Fruit fly (Drosophila melanogaster) whole organism, prepupa: ENCODE data around the gene Cpr65Av.

Experiments used
- Blimp-1 ChIP-seq: fragments of 200-800 bp; sonication (Bioruptor generic); optimal IDR thresholded peaks from 3 replicates; lab custom pipeline; 2017; ENCODE audit warnings: missing biosample characterization, missing genetic modification characterization, mild to moderate bottlenecking, moderate library complexity, missing genetic modification reagents
- CG10631 ChIP-seq: fragments of 200-800 bp; sonication (Bioruptor generic); optimal IDR thresholded peaks from 2 replicates; lab custom pipeline; 2016; ENCODE audit warnings: missing biosample characterization, missing genetic modification characterization
- CG11294 ChIP-seq: fragments of 200-800 bp; sonication (Bioruptor generic); IDR thresholded peaks from 2 replicates; pipeline ENCODE4 v1.3.6; 2022; ENCODE audit warnings: missing biosample characterization, missing genetic modification characterization
- CG11762 ChIP-seq: fragments of 200-800 bp; sonication (Bioruptor generic); optimal IDR thresholded peaks from 3 replicates; lab custom pipeline; 2016; ENCODE audit warnings: missing biosample characterization, missing genetic modification characterization; ENCODE audit not compliant: insufficient read depth
- CG11902 ChIP-seq: fragments of 200-800 bp; sonication (Bioruptor generic); optimal IDR thresholded peaks from 3 replicates; lab custom pipeline; 2016; ENCODE audit warnings: missing biosample characterization, missing genetic modification characterization
- CG15336 ChIP-seq: fragments of 200-800 bp; sonication (Bioruptor generic); IDR thresholded peaks from 2 replicates; pipeline ENCODE4 v1.3.6; 2022; ENCODE audit warnings: missing biosample characterization, missing genetic modification characterization
- CG16779 ChIP-seq: fragments of 200-800 bp; sonication (Bioruptor generic); optimal IDR thresholded peaks from 3 replicates; lab custom pipeline; 2017; ENCODE audit warnings: missing biosample characterization, mild to moderate bottlenecking, missing genetic modification characterization
- CG31627 ChIP-seq: fragments of 200-800 bp; sonication (Bioruptor generic); optimal IDR thresholded peaks from 3 replicates; lab custom pipeline; 2016; ENCODE audit warnings: missing biosample characterization, missing genetic modification characterization
- CG32006 ChIP-seq: fragments of 200-800 bp; sonication (Bioruptor generic); optimal IDR thresholded peaks from 3 replicates; lab custom pipeline; 2017; ENCODE audit warnings: missing biosample characterization, mild to moderate bottlenecking, missing genetic modification characterization
- CG34406 ChIP-seq: fragments of 200-800 bp; sonication (Bioruptor generic); optimal IDR thresholded peaks from 3 replicates; lab custom pipeline; 2016; ENCODE audit warnings: missing biosample characterization, missing genetic modification characterization
- CG3919 ChIP-seq: fragments of 200-800 bp; sonication (Bioruptor generic); optimal IDR thresholded peaks from 3 replicates; lab custom pipeline; 2016; ENCODE audit warnings: missing biosample characterization, missing genetic modification characterization
- CG4318 ChIP-seq: fragments of 200-800 bp; sonication (Bioruptor generic); optimal IDR thresholded peaks from 3 replicates; lab custom pipeline; 2017; ENCODE audit warnings: missing biosample characterization, mild to moderate bottlenecking, missing genetic modification characterization
- CG6792 ChIP-seq: fragments of 200-800 bp; sonication (Bioruptor generic); optimal IDR thresholded peaks from 3 replicates; lab custom pipeline; 2016; ENCODE audit warnings: missing biosample characterization, missing genetic modification characterization
- CG6808 ChIP-seq: fragments of 200-800 bp; sonication (Bioruptor generic); optimal IDR thresholded peaks from 3 replicates; lab custom pipeline; 2017; ENCODE audit warnings: missing biosample characterization, missing genetic modification characterization, mild to moderate bottlenecking, moderate library complexity, missing genetic modification reagents
- CG6854 ChIP-seq: fragments of 200-800 bp; sonication (Bioruptor generic); optimal IDR thresholded peaks from 2 replicates; lab custom pipeline; 2017; ENCODE audit warnings: missing biosample characterization, mild to moderate bottlenecking, missing genetic modification characterization
- CG8319 ChIP-seq: fragments of 200-800 bp; sonication (Bioruptor generic); optimal IDR thresholded peaks from 3 replicates; lab custom pipeline; 2016; ENCODE audit warnings: missing biosample characterization, missing genetic modification characterization
- CG8632 ChIP-seq: fragments of 200-800 bp; sonication (Bioruptor generic); optimal IDR thresholded peaks from 3 replicates; lab custom pipeline; 2016; ENCODE audit warnings: missing biosample characterization, missing genetic modification characterization
- CG9139 ChIP-seq: fragments of 200-800 bp; sonication (Bioruptor generic); optimal IDR thresholded peaks from 3 replicates; lab custom pipeline; 2017; ENCODE audit warnings: missing biosample characterization, mild to moderate bottlenecking, missing genetic modification characterization
- Eip78C ChIP-seq: fragments of 200-800 bp; sonication (Bioruptor generic); peaks from one replicate; lab custom pipeline; 2016; ENCODE audit warnings: missing biosample characterization, missing genetic modification characterization
- Ets21C ChIP-seq: fragments of 200-800 bp; sonication (Bioruptor generic); optimal IDR thresholded peaks from 3 replicates; lab custom pipeline; 2016; ENCODE audit warnings: missing biosample characterization, missing genetic modification characterization
- Ets96B ChIP-seq: fragments of 200-800 bp; optimal IDR thresholded peaks from 2 replicates; lab custom pipeline; 2019; ENCODE audit warnings: missing biosample characterization, mild to moderate bottlenecking, missing genetic modification characterization, moderate library complexity
- Hr38 ChIP-seq: sonication (Bioruptor generic); optimal IDR thresholded peaks from 2 replicates; lab custom pipeline; 2016; ENCODE audit warnings: missing biosample characterization, missing genetic modification characterization
- Hr39 ChIP-seq: fragments of 200-800 bp; sonication (Bioruptor generic); optimal IDR thresholded peaks from 2 replicates; lab custom pipeline; 2016; ENCODE audit warnings: missing biosample characterization, missing genetic modification characterization
- Hr4 ChIP-seq: fragments of 200-800 bp; sonication (Bioruptor generic); optimal IDR thresholded peaks from 3 replicates; lab custom pipeline; 2016; ENCODE audit warnings: missing biosample characterization, missing genetic modification characterization
- Met ChIP-seq: fragments of 200-800 bp; sonication (Bioruptor generic); optimal IDR thresholded peaks from 3 replicates; lab custom pipeline; 2016; ENCODE audit warnings: missing biosample characterization, missing genetic modification characterization
- OdsH ChIP-seq: fragments of 200-800 bp; sonication (Bioruptor generic); optimal IDR thresholded peaks from 3 replicates; lab custom pipeline; 2016; ENCODE audit warnings: missing biosample characterization, missing genetic modification characterization
- Smox ChIP-seq: fragments of 200-800 bp; sonication (Bioruptor generic); optimal IDR thresholded peaks from 3 replicates; lab custom pipeline; 2016; ENCODE audit warnings: missing biosample characterization, missing genetic modification characterization
- Sox102F ChIP-seq: fragments of 200-800 bp; sonication (Bioruptor generic); optimal IDR thresholded peaks from 2 replicates; lab custom pipeline; 2016; ENCODE audit warnings: missing biosample characterization, mild to moderate bottlenecking, missing genetic modification characterization
- Sox15 ChIP-seq: fragments of 200-800 bp; sonication (Bioruptor generic); optimal IDR thresholded peaks from 3 replicates; lab custom pipeline; 2016; ENCODE audit warnings: missing biosample characterization, missing genetic modification characterization
- acj6 ChIP-seq: fragments of 200-800 bp; sonication (Bioruptor generic); optimal IDR thresholded peaks from 3 replicates; lab custom pipeline; 2016; ENCODE audit warnings: missing biosample characterization, missing genetic modification characterization
- dac ChIP-seq: fragments of 200-800 bp; sonication (Bioruptor generic); optimal IDR thresholded peaks from 2 replicates; lab custom pipeline; 2017; ENCODE audit warnings: missing biosample characterization, mild to moderate bottlenecking, missing genetic modification characterization
- dsx ChIP-seq: fragments of 200-800 bp; optimal IDR thresholded peaks from 3 replicates; lab custom pipeline; 2019; ENCODE audit warnings: missing biosample characterization, mild to moderate bottlenecking, missing genetic modification characterization, moderate library complexity; ENCODE audit not compliant: poor library complexity, severe bottlenecking
- eg ChIP-seq: fragments of 200-800 bp; sonication (Bioruptor generic); IDR thresholded peaks from 3 replicates; pipeline ENCODE4 v1.3.6; 2022; ENCODE audit warnings: missing biosample characterization, missing genetic modification characterization
- net ChIP-seq: fragments of 200-800 bp; sonication (Bioruptor generic); optimal IDR thresholded peaks from 3 replicates; lab custom pipeline; 2016; ENCODE audit warnings: missing biosample characterization, missing genetic modification characterization
- pdm3 ChIP-seq: fragments of 200-800 bp; sonication (Bioruptor generic); optimal IDR thresholded peaks from 3 replicates; lab custom pipeline; 2016; ENCODE audit warnings: missing biosample characterization, missing genetic modification characterization
- ss ChIP-seq, 2 experiments: fragments of 200-800 bp; sonication (Bioruptor generic); optimal IDR thresholded peaks; 2 replicates in 1 of 2; 3 replicates in 1 of 2; lab custom pipeline; 2017 to 2018; ENCODE audit warnings: mild to moderate bottlenecking in 2 of 2, missing biosample characterization in 2 of 2, missing genetic modification characterization in 2 of 2, moderate library complexity in 1 of 2
- topi ChIP-seq: fragments of 200-800 bp; sonication (Bioruptor generic); optimal IDR thresholded peaks from 3 replicates; lab custom pipeline; 2016; ENCODE audit warnings: missing biosample characterization, missing genetic modification characterization
- vri ChIP-seq: fragments of 200-800 bp; sonication (Bioruptor generic); optimal IDR thresholded peaks from 3 replicates; lab custom pipeline; 2016; ENCODE audit warnings: missing biosample characterization, mild to moderate bottlenecking, missing genetic modification characterization

Gene Cpr65Av

DNA sequence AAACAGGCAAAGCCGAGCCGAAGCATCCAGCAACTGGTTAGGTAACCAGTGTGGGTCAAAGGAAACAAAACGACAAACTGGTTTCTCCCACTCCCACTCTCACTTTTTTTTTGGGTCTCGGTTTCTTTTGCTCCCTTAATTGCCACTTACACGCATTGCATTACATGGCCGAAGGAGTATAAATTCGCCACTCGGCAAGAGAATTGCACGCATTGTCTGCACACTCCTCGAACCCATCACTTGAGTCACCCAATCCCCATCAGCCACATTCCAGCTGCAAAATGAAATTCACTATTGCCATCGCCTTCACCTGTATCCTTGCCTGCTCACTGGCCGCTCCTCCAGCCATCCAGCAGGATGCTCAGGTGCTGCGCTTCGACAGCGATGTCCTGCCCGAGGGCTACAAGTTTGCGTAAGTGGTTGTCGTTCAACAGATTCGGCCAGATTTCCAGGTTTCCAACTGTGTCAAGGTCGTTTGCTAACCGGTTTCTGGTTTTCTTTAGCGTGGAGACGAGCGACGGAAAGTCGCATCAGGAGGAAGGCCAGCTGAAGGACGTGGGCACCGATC is 3.5 kb upstream of the Cpr65Av start, which contains the start of gene Lcp65Ad:
Lcp65Ad (plus strand) TSS at position 208 of the 568 bp plus-strand sequence.
- peak; percentile 31 to 63 for TF ChIP-seq ss (GFP tag; optimal IDR thresholded peaks at IDR 0.05; lab: Kevin White, UChicago)
- peak; percentile 84 for TF ChIP-seq Blimp-1
- no peak for TF ChIP-seq topi (GFP tag; lab: Kevin White, UChicago)
- TF ChIP-seq CG6808: peak; percentile 14
- no peak for TF ChIP-seq CG10631 (GFP tag; lab: Kevin White, UChicago)
- TF ChIP-seq Eip78C (GFP tag; lab: Kevin White, UChicago): peak; percentile 58

DNA sequence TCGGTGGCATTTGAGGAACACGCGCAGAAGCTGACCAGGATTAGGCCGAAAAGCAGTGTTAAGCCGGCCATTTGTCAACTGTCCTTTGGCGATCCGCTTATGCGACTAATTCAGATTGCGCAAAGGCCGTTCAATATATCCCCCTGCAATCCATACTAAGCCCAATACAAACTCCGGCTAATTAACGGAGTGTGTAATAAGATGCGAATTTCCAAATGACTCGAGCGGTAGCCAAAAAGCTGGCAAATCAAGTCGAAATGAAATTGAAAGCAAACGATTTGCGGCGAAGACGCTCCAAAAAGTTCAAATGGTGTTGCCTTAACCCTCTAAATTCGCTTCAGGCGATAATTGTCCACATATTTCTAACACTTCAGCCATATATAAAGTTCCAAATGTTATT is 2.5 kb upstream of the Cpr65Av start, which contains the start of gene Cpr65Aw:
Cpr65Aw (minus strand) TSS at position 101 of the 400 bp plus-strand sequence.
- TF ChIP-seq topi (GFP tag; lab: Kevin White, UChicago): no peak
- no peak for TF ChIP-seq CG3919 (GFP tag; lab: Kevin White, UChicago)
- TF ChIP-seq Sox15 (GFP tag; lab: Kevin White, UChicago): no peak
- no peak for TF ChIP-seq CG11762 (GFP tag; lab: Kevin White, UChicago)
- TF ChIP-seq CG31627 (GFP tag; lab: Kevin White, UChicago): no peak
- TF ChIP-seq pdm3 (GFP tag; lab: Kevin White, UChicago): no peak
- TF ChIP-seq Hr39: no peak
- TF ChIP-seq OdsH: no peak
- TF ChIP-seq CG16779 (tag; lab: Kevin White, UChicago): no peak
- TF ChIP-seq Ets96B (tag; lab: Kevin White, UChicago): no peak
- no peak for TF ChIP-seq CG8319 (GFP tag; lab: Kevin White, UChicago)
- TF ChIP-seq CG6854 (GFP tag; lab: Kevin White, UChicago): no peak
- TF ChIP-seq CG34406 (GFP tag; lab: Kevin White, UChicago): no peak
- TF ChIP-seq CG32006 (GFP tag; lab: Kevin White, UChicago): no peak
- no peak for TF ChIP-seq net
- TF ChIP-seq dac (GFP tag; lab: Kevin White, UChicago): no peak
- TF ChIP-seq CG8632: no peak
- TF ChIP-seq Smox: no peak
- TF ChIP-seq CG6808: no peak
- TF ChIP-seq Sox102F (GFP tag; lab: Kevin White, UChicago): no peak

DNA sequence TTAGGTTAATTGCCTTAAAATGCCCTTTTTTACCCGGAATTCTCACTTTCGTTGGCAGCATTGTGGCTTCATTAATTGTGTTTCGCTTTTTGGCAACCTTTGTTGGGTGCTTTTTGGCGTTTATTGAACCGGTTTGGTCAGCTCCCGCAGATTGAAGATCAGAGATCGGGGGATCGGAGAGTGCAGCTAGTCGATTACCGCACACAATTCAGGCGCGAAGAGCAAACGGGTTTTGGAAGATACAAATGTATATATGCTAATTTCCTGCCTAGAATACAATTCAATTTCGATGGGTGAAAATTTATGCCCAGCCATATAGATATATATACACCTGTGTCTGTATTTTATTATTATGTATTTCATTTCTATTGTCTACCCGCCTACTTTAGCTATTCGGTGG is 1.8 kb upstream of the Cpr65Av start:
- TF ChIP-seq vri (GFP tag; lab: Kevin White, UChicago) (peak; percentile 90), CG4318 (no peak), Blimp-1 (peak; percentile 92)

DNA sequence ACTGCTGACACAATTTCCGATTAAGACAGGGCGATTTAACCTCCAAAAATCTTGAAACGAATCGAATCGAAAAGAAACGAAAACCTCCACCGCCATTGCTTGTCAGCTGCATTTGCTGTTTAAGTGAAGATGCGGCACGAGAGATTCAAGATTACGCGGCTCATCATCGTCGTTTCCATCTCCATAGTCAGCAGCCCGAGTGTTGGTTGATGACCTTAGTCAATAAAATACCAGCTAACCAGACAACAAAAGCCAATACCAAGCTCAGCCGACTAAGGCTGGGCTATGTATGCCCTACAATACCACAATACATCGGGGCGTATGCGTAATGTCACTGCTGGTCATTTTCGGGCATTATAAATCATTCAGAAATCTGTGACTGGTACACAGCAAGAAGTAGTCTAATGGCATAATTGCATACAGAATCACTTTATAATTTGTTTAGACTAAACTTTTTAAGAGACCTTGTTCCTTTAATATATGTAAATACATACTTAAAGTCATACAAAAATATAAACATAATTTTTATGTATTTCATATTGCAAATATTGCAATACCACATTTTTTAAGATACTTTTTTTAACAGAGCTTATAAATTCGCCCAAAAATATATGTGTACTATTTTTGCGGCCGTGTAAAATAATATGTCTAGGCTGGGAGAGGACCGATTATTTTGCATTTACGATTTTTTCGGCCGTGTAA is 1.1 kb upstream of the Cpr65Av start:
- TF ChIP-seq acj6 (GFP tag; lab: Kevin White, UChicago): peak; percentile 3
- TF ChIP-seq CG6854 (GFP tag; lab: Kevin White, UChicago): no peak
- no peak for TF ChIP-seq Ets21C
- TF ChIP-seq CG8632: peak; percentile 21
- no peak for TF ChIP-seq Blimp-1
- TF ChIP-seq Eip78C (GFP tag; lab: Kevin White, UChicago): peak; percentile 76
- no peak for TF ChIP-seq Hr38 (GFP tag; lab: Kevin White, UChicago)
- TF ChIP-seq pdm3 (GFP tag; lab: Kevin White, UChicago): no peak
- no peak for TF ChIP-seq CG11902 (GFP tag; lab: Kevin White, UChicago)
- TF ChIP-seq CG9139 (GFP tag; lab: Kevin White, UChicago): no peak
- peak; percentile 29 for TF ChIP-seq CG34406 (GFP tag; lab: Kevin White, UChicago)
- TF ChIP-seq Hr4 (GFP tag; lab: Kevin White, UChicago): no peak
- no peak for TF ChIP-seq ss (GFP tag; optimal IDR thresholded peaks at IDR 0.05; lab: Kevin White, UChicago)
- no peak for TF ChIP-seq topi (GFP tag; lab: Kevin White, UChicago)
- TF ChIP-seq CG6792 (GFP tag; lab: Kevin White, UChicago): no peak
- TF ChIP-seq Met (GFP tag; lab: Kevin White, UChicago): no peak
- TF ChIP-seq CG6808: no peak
- peak; percentile 5 for TF ChIP-seq CG8319 (GFP tag; lab: Kevin White, UChicago)
- TF ChIP-seq OdsH: no peak
- no peak for TF ChIP-seq CG11294 (GFP tag; lab: Robert Waterston, UW)
- peak; percentile 9 for TF ChIP-seq CG10631 (GFP tag; lab: Kevin White, UChicago)
- TF ChIP-seq CG15336: no peak
- TF ChIP-seq dsx (GFP tag; lab: Kevin White, UChicago): no peak
- no peak for TF ChIP-seq eg (GFP tag; lab: Robert Waterston, UW)
- TF ChIP-seq, all 60 proteins: peak for 6
